Fruit fly (Drosophila melanogaster) whole organism, adult: ENCODE measurements around the gene Tasp1.

Experiments used
- CG12768 ChIP-seq: fragments of 200-800 bp; sonication (Bioruptor generic); optimal IDR thresholded peaks from 2 replicates; lab custom pipeline; 2017; ENCODE audit warnings: missing biosample characterization, missing genetic modification characterization, mild to moderate bottlenecking, moderate library complexity, missing genetic modification reagents
- CG14711 ChIP-seq: fragments of 200-800 bp; sonication (Bioruptor generic); optimal IDR thresholded peaks from 2 replicates; lab custom pipeline; 2018; ENCODE audit warnings: missing biosample characterization, mild to moderate bottlenecking, missing genetic modification characterization, moderate library complexity
- CG33017 ChIP-seq: fragments of 200-800 bp; sonication (Bioruptor generic); optimal IDR thresholded peaks from 2 replicates; lab custom pipeline; 2018; ENCODE audit warnings: missing biosample characterization, mild to moderate bottlenecking, missing genetic modification characterization, moderate library complexity
- CG7045 ChIP-seq: fragments of 200-800 bp; sonication (Bioruptor generic); optimal IDR thresholded peaks from 2 replicates; lab custom pipeline; 2017; ENCODE audit warnings: missing biosample characterization, mild to moderate bottlenecking, missing genetic modification characterization
- Mnt ChIP-seq: fragments of 200-800 bp; sonication (Bioruptor generic); optimal IDR thresholded peaks from 2 replicates; lab custom pipeline; 2016; ENCODE audit warnings: missing biosample characterization, mild to moderate bottlenecking, missing genetic modification characterization
- cic ChIP-seq: fragments of 200-800 bp; sonication (Bioruptor generic); optimal IDR thresholded peaks from 2 replicates; lab custom pipeline; 2017; ENCODE audit warnings: missing biosample characterization, mild to moderate bottlenecking, missing genetic modification characterization, moderate library complexity
- cnc ChIP-seq, 2 experiments: fragments of >200 bp; optimal IDR thresholded peaks; 2 replicates each; lab custom pipeline; 2017
- kay ChIP-seq: fragments of 200-800 bp; sonication (Bioruptor generic); peaks from one replicate; lab custom pipeline; 2016; ENCODE audit warnings: missing biosample characterization, missing genetic modification characterization, borderline replicate concordance
- pad ChIP-seq: fragments of 200-800 bp; sonication (Bioruptor generic); optimal IDR thresholded peaks from 3 replicates; lab custom pipeline; 2017; ENCODE audit warnings: missing biosample characterization, missing genetic modification characterization, mild to moderate bottlenecking, moderate library complexity, missing genetic modification reagents
- tj ChIP-seq: fragments of 200-800 bp; sonication (Bioruptor generic); optimal IDR thresholded peaks from 3 replicates; lab custom pipeline; 2017; ENCODE audit warnings: missing biosample characterization, mild to moderate bottlenecking, missing genetic modification characterization, moderate library complexity

- TF ChIP-seq tj (GFP tag; lab: Kevin White, UChicago) (no peak), CG12768 (GFP tag; lab: Kevin White, UChicago) (peak; percentile 76), kay (GFP tag; lab: Kevin White, UChicago) (peak; percentile 93), CG7045 (GFP tag; lab: Kevin White, UChicago) (no peak), cnc (optimal IDR thresholded peaks at IDR 0.05; lab: Kevin White, UChicago) (no peak), CG14711 (tag; lab: Kevin White, UChicago) (peak; percentile 28), cic (GFP tag; lab: Kevin White, UChicago) (peak; percentile 97), CG33017 (tag; lab: Kevin White, UChicago) (peak; percentile 72), pad (GFP tag; lab: Kevin White, UChicago) (no peak), Mnt (GFP tag; lab: Kevin White, UChicago) (peak; percentile 73)
Measured at dm6 chr3L:16046387-16047066, 40.8 kb downstream of the Tasp1 start.
